Worm (Caenorhabditis elegans) whole organism, L2 larva: Measurements from ENCODE around the gene tpa-1.

ENCODE experiments used
- C34F6.9 ChIP-seq: fragments of 150-350 bp; optimal IDR thresholded peaks from 2 replicates; lab custom pipeline; 2014; ENCODE audit warnings: missing biosample characterization, missing genetic modification characterization
- F13H6.1 ChIP-seq: sonication (generic microtip); optimal IDR thresholded peaks from 2 replicates; lab custom pipeline; 2016; ENCODE audit warnings: missing genetic modification characterization, missing compliant biosample characterization
- Y55F3AM.14 ChIP-seq: fragments of 200-800 bp; sonication (Bioruptor generic); optimal IDR thresholded peaks from 2 replicates; lab custom pipeline; 2018; ENCODE audit warnings: mild to moderate bottlenecking, missing genetic modification characterization, missing compliant biosample characterization
- aly-2 ChIP-seq: fragments of 150-350 bp; optimal IDR thresholded peaks from 2 replicates; lab custom pipeline; 2014; ENCODE audit warnings: missing biosample characterization, missing genetic modification characterization
- blmp-1 ChIP-seq: sonication (generic microtip); optimal IDR thresholded peaks from 2 replicates; lab custom pipeline; 2017; ENCODE audit warnings: missing genetic modification characterization, mild to moderate bottlenecking, missing compliant biosample characterization, antibody characterized with exemption, moderate library complexity; ENCODE audit not compliant: insufficient read depth
- ceh-16 ChIP-seq: fragments of 150-350 bp; optimal IDR thresholded peaks from 2 replicates; lab custom pipeline; 2014; ENCODE audit warnings: missing biosample characterization, missing genetic modification characterization
- crh-2 ChIP-seq: sonication (generic microtip); optimal IDR thresholded peaks from 2 replicates; lab custom pipeline; 2017; ENCODE audit warnings: missing biosample characterization, missing genetic modification characterization
- egl-27 ChIP-seq: sonication (generic microtip); optimal IDR thresholded peaks from 3 replicates; lab custom pipeline; 2017; ENCODE audit warnings: missing biosample characterization, missing genetic modification reagents, missing genetic modification characterization
- elt-1 ChIP-seq: fragments of 150-350 bp; optimal IDR thresholded peaks from 2 replicates; lab custom pipeline; 2014; ENCODE audit warnings: missing biosample characterization, missing genetic modification characterization
- fos-1 ChIP-seq: fragments of 150-350 bp; optimal IDR thresholded peaks from 2 replicates; lab custom pipeline; 2014; ENCODE audit warnings: missing biosample characterization, missing genetic modification characterization
- gmeb-1 ChIP-seq: fragments of 150-350 bp; optimal IDR thresholded peaks from 2 replicates; lab custom pipeline; 2014; ENCODE audit warnings: missing biosample characterization, missing genetic modification characterization
- lin-11 ChIP-seq: fragments of 150-350 bp; sonication (generic microtip); optimal IDR thresholded peaks from 2 replicates; lab custom pipeline; 2014; ENCODE audit warnings: missing biosample characterization, missing genetic modification characterization, inconsistent platforms, mixed read lengths
- lin-13 ChIP-seq: fragments of 150-350 bp; optimal IDR thresholded peaks from 2 replicates; lab custom pipeline; 2014; ENCODE audit warnings: missing biosample characterization, missing genetic modification reagents, missing genetic modification characterization
- lin-39 ChIP-seq: fragments of 150-350 bp; optimal IDR thresholded peaks from 2 replicates; lab custom pipeline; 2014; ENCODE audit warnings: missing biosample characterization, missing genetic modification reagents, missing genetic modification characterization
- lsy-2 ChIP-seq, 2 experiments: fragments of 150-350 bp in 1 of 2; sonication (generic microtip) in 1 of 2; optimal IDR thresholded peaks; 2 replicates each; lab custom pipeline; 2014 to 2017; ENCODE audit warnings: missing biosample characterization in 2 of 2, missing genetic modification characterization in 2 of 2
- mab-5 ChIP-seq: fragments of 150-350 bp; optimal IDR thresholded peaks from 2 replicates; lab custom pipeline; 2014; ENCODE audit warnings: missing biosample characterization, missing genetic modification characterization
- mbf-1 ChIP-seq: sonication (generic microtip); optimal IDR thresholded peaks from 2 replicates; lab custom pipeline; 2017; ENCODE audit warnings: missing biosample characterization, missing genetic modification characterization
- mdl-1 ChIP-seq, 2 experiments: fragments of 150-350 bp in 1 of 2; sonication (generic microtip) in 1 of 2; optimal IDR thresholded peaks; 2 replicates each; lab custom pipeline; 2017; ENCODE audit warnings: missing biosample characterization in 2 of 2, missing genetic modification characterization in 2 of 2
- nhr-11 ChIP-seq: fragments of 150-350 bp; optimal IDR thresholded peaks from 2 replicates; lab custom pipeline; 2014; ENCODE audit warnings: missing biosample characterization, missing genetic modification characterization
- nhr-129 ChIP-seq: fragments of 150-350 bp; optimal IDR thresholded peaks from 2 replicates; lab custom pipeline; 2014; ENCODE audit warnings: missing biosample characterization, missing genetic modification characterization
- nhr-21 ChIP-seq: fragments of 150-350 bp; optimal IDR thresholded peaks from 2 replicates; lab custom pipeline; 2014; ENCODE audit warnings: missing biosample characterization, missing genetic modification characterization
- nhr-23 ChIP-seq: fragments of 150-350 bp; optimal IDR thresholded peaks from 2 replicates; lab custom pipeline; 2014; ENCODE audit warnings: missing biosample characterization, missing genetic modification reagents, missing genetic modification characterization
- nhr-25 ChIP-seq: fragments of 150-350 bp; sonication (generic microtip); optimal IDR thresholded peaks from 3 replicates; lab custom pipeline; 2014; ENCODE audit warnings: missing biosample characterization, missing genetic modification characterization
- nhr-6 ChIP-seq: fragments of 150-350 bp; optimal IDR thresholded peaks from 2 replicates; lab custom pipeline; 2014; ENCODE audit warnings: missing biosample characterization, missing genetic modification characterization
- nhr-77 ChIP-seq: fragments of 150-350 bp; optimal IDR thresholded peaks from 2 replicates; lab custom pipeline; 2014; ENCODE audit warnings: missing biosample characterization, missing genetic modification characterization
- peb-1 ChIP-seq: fragments of 150-350 bp; optimal IDR thresholded peaks from 2 replicates; lab custom pipeline; 2014; ENCODE audit warnings: missing biosample characterization, missing genetic modification characterization
- sem-4 ChIP-seq: fragments of 150-350 bp; optimal IDR thresholded peaks from 2 replicates; lab custom pipeline; 2014; ENCODE audit warnings: missing biosample characterization, missing genetic modification reagents, missing genetic modification characterization
- skn-1 ChIP-seq: sonication (generic microtip); optimal IDR thresholded peaks from 2 replicates; lab custom pipeline; 2017; ENCODE audit warnings: missing biosample characterization, missing genetic modification characterization
- sma-3 ChIP-seq: sonication (generic microtip); optimal IDR thresholded peaks from 2 replicates; lab custom pipeline; 2016; ENCODE audit warnings: missing genetic modification reagents, missing genetic modification characterization, missing compliant biosample characterization
- sma-9 ChIP-seq, 2 experiments: fragments of 150-350 bp in 1 of 2; sonication (generic microtip) in 1 of 2; optimal IDR thresholded peaks; 2 replicates each; lab custom pipeline; 2014 to 2016; ENCODE audit warnings: missing genetic modification characterization in 2 of 2, mild to moderate bottlenecking in 1 of 2, missing biosample characterization in 1 of 2, missing compliant biosample characterization in 1 of 2, missing genetic modification reagents in 1 of 2, moderate library complexity in 1 of 2
- snpc-4 ChIP-seq: fragments of 150-350 bp; optimal IDR thresholded peaks from 2 replicates; lab custom pipeline; 2014; ENCODE audit warnings: missing biosample characterization, missing genetic modification characterization
- unc-39 ChIP-seq: fragments of 150-350 bp; optimal IDR thresholded peaks from 2 replicates; lab custom pipeline; 2014; ENCODE audit warnings: missing biosample characterization, missing genetic modification characterization
- unc-55 ChIP-seq: fragments of 150-350 bp; sonication (generic microtip); optimal IDR thresholded peaks from 3 replicates; lab custom pipeline; 2014; ENCODE audit warnings: missing biosample characterization, missing genetic modification reagents, missing genetic modification characterization
- zag-1 ChIP-seq: fragments of 150-350 bp; optimal IDR thresholded peaks from 2 replicates; lab custom pipeline; 2014; ENCODE audit warnings: missing biosample characterization, missing genetic modification characterization
- ztf-4 ChIP-seq: fragments of 150-350 bp; optimal IDR thresholded peaks from 2 replicates; lab custom pipeline; 2014; ENCODE audit warnings: missing biosample characterization, missing genetic modification characterization

Gene tpa-1

DNA sequence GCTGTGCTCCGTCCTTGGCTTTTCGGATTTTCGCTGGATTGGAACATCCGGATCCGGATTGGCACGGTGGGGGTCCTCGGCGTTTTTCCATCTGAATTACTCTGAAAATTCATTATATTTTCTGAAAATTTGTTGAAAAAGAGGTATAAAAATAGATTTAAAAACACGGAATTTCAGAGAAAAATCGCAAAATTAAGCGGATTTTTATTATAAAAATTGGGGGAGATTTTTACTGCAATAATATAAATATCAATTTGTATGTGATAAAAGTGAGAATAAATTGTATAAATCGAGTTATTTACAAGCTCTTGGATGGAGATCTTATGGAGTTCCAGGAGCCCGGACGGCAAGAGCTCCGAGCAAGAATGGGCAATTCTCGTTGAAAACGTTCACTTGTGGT, 29.8 kb downstream of the tpa-1 start, which contains the start of gene tut-1:
Gene tut-1, minus strand, starts transcription at position 101 of the 400 bp plus-strand sequence.
- no peak for TF ChIP-seq skn-1
- TF ChIP-seq aly-2 (tag; lab: Kevin White, UChicago) = no peak
- no peak for TF ChIP-seq fos-1 (tag; lab: Kevin White, UChicago)
- no peak for TF ChIP-seq ztf-4 (tag; lab: Kevin White, UChicago)
- no peak for TF ChIP-seq nhr-77 (tag; lab: Kevin White, UChicago)
- no peak for TF ChIP-seq nhr-23 (tag; lab: Kevin White, UChicago)
- no peak for TF ChIP-seq Y55F3AM.14 (GFP tag; lab: Kevin White, UChicago)
- TF ChIP-seq snpc-4 (tag; lab: Kevin White, UChicago) = no peak
- no peak for TF ChIP-seq elt-1
- TF ChIP-seq lin-13 (GFP tag; lab: Kevin White, UChicago) = no peak
- TF ChIP-seq gmeb-1 (tag; lab: Kevin White, UChicago) = no peak
- TF ChIP-seq, all 48 proteins: peak for 0

DNA sequence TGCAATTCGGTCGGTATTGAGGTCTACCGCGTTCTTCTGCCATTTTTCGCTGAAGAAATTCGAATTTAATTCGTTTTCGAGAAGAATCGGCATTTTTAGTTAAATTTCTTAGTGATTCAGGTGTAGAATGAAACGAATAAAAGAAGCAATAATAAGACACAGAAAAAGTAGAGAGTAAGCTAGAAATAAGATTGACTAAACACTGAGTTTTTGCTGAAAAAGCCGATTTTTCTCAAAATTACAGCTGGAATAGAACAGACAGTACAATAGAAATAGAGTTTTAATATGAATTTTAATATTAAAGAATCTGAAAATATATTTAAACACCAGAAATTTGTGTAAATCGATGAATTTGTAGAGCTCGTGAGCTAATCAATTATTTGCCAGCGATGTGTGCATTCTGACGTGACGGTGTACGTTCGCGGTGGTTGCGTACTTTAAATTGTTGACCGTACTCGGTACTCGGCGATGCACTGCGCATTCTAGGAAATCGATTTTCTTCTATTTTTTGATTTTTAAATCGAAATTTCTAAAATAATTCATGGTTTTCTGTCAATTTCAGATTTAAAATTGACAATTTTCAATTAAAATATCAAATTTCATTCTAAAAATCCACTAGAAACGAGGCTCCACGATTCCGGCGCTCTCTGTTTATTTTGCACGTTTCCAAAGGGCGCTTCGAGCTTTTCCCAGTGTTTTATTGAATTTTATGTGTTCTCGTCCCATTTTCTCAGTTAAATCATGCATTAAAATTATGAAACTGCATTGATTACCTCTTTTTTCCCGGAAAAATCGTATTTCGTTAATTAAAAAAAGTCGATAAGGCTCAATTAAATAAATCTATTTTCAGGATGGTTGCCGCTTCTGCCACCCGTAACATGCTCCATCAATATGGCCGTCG, 34.4 kb downstream of the tpa-1 start, which contains the start of the genes grld-1 and cox-6C:
Gene grld-1, minus strand, starts transcription at position 51 of the 901 bp plus-strand sequence.
Gene cox-6C, plus strand, starts transcription at position 851 of the 901 bp plus-strand sequence.
- TF ChIP-seq crh-2 (tag; lab: Kevin White, UChicago) = peak; percentile 53
- TF ChIP-seq C34F6.9 (tag; lab: Kevin White, UChicago) = peak; percentile 67
- TF ChIP-seq ztf-4 (tag; lab: Kevin White, UChicago) = no peak
- TF ChIP-seq lin-11 (tag; lab: Kevin White, UChicago) = peak; percentile 25
- peak; percentile 71 for TF ChIP-seq lin-13 (GFP tag; lab: Kevin White, UChicago)
- peak; percentile 53 for TF ChIP-seq gmeb-1 (tag; lab: Kevin White, UChicago)
- TF ChIP-seq blmp-1 (tag; lab: Kevin White, UChicago) = no peak
- peak; percentile 1 for TF ChIP-seq egl-27 (tag; lab: Kevin White, UChicago)
- peak; percentile 25 for TF ChIP-seq sma-9 (GFP tag; optimal IDR thresholded peaks at IDR 0.05; lab: Kevin White, UChicago)
- TF ChIP-seq sma-9 (tag; optimal IDR thresholded peaks at IDR 0.05; lab: Kevin White, UChicago) = no peak
- TF ChIP-seq nhr-6 (tag; lab: Kevin White, UChicago) = peak; percentile 5
- peak; percentile 58 for TF ChIP-seq nhr-129 (tag; lab: Kevin White, UChicago)
- peak; percentile 9 for TF ChIP-seq nhr-21 (tag; lab: Kevin White, UChicago)
- TF ChIP-seq fos-1 (tag; lab: Kevin White, UChicago) = peak; percentile 34
- no peak for TF ChIP-seq ceh-16
- peak; percentile 51 for TF ChIP-seq sma-3 (GFP tag; lab: Kevin White, UChicago)
- peak; percentile 78 for TF ChIP-seq unc-55 (GFP tag; lab: Kevin White, UChicago)
- peak in 1 of 2 experiments; percentile 14 for TF ChIP-seq mdl-1 (tag; optimal IDR thresholded peaks at IDR 0.05; lab: Kevin White, UChicago)
- no peak for TF ChIP-seq aly-2 (tag; lab: Kevin White, UChicago)
- TF ChIP-seq zag-1 (tag; lab: Kevin White, UChicago) = peak; percentile 19
- peak; percentile 64 for TF ChIP-seq F13H6.1 (tag; lab: Kevin White, UChicago)
- peak; percentile 86 to 97 for TF ChIP-seq lsy-2 (tag; optimal IDR thresholded peaks at IDR 0.05; lab: Kevin White, UChicago)
- no peak for TF ChIP-seq mbf-1 (tag; lab: Kevin White, UChicago)

DNA sequence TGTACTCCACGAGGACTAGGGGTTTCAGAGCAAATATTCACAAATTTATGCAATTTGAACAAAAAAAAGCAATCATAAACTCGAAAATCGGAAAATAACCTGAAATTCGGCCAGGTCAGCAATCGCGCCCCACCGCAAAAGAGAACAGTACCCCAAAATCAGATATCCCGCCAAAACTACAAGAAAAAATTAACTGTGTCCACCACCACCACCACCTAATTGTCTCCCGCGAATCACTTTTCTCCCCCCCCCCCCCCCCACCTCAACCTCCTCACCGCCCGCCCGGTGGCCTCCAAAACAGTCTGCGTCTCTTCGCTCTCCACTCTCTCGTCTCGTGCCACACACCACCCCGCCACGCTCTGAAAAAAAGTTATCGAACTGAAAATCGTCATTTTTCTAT, 36.7 kb downstream of the tpa-1 start:
- TF ChIP-seq ceh-16 = no peak
- no peak for TF ChIP-seq lin-39 (tag; lab: Kevin White, UChicago)
- TF ChIP-seq C34F6.9 (tag; lab: Kevin White, UChicago) = no peak
- no peak for TF ChIP-seq nhr-25 (tag; lab: Kevin White, UChicago)
- no peak for TF ChIP-seq sma-9 (GFP tag; optimal IDR thresholded peaks at IDR 0.05; lab: Kevin White, UChicago)
- TF ChIP-seq sma-9 (tag; optimal IDR thresholded peaks at IDR 0.05; lab: Kevin White, UChicago) = no peak
- TF ChIP-seq nhr-11 = no peak
- TF ChIP-seq nhr-77 (tag; lab: Kevin White, UChicago) = no peak
- TF ChIP-seq mab-5 (tag; lab: Kevin White, UChicago) = no peak
- no peak for TF ChIP-seq unc-55 (GFP tag; lab: Kevin White, UChicago)
- TF ChIP-seq fos-1 (tag; lab: Kevin White, UChicago) = no peak
- TF ChIP-seq sem-4 (tag; lab: Kevin White, UChicago) = no peak
- TF ChIP-seq peb-1 (tag; lab: Kevin White, UChicago) = no peak
- no peak for TF ChIP-seq ztf-4 (tag; lab: Kevin White, UChicago)
- no peak for TF ChIP-seq F13H6.1 (tag; lab: Kevin White, UChicago)
- TF ChIP-seq nhr-129 (tag; lab: Kevin White, UChicago) = no peak
- no peak for TF ChIP-seq unc-39
- TF ChIP-seq crh-2 (tag; lab: Kevin White, UChicago) = no peak
